Fruit fly (Drosophila melanogaster) whole organism, prepupa: ENCODE results near the gene Dus4.

Experiments used
- Blimp-1 ChIP-seq: fragments of 200-800 bp; sonication (Bioruptor generic); optimal IDR thresholded peaks from 3 replicates; lab custom pipeline; 2017; ENCODE audit warnings: missing biosample characterization, missing genetic modification characterization, mild to moderate bottlenecking, moderate library complexity, missing genetic modification reagents
- CG10631 ChIP-seq: fragments of 200-800 bp; sonication (Bioruptor generic); optimal IDR thresholded peaks from 2 replicates; lab custom pipeline; 2016; ENCODE audit warnings: missing biosample characterization, missing genetic modification characterization
- CG11294 ChIP-seq: fragments of 200-800 bp; sonication (Bioruptor generic); IDR thresholded peaks from 2 replicates; pipeline ENCODE4 v1.3.6; 2022; ENCODE audit warnings: missing biosample characterization, missing genetic modification characterization
- CG11762 ChIP-seq: fragments of 200-800 bp; sonication (Bioruptor generic); optimal IDR thresholded peaks from 3 replicates; lab custom pipeline; 2016; ENCODE audit warnings: missing biosample characterization, missing genetic modification characterization; ENCODE audit not compliant: insufficient read depth
- CG11902 ChIP-seq: fragments of 200-800 bp; sonication (Bioruptor generic); optimal IDR thresholded peaks from 3 replicates; lab custom pipeline; 2016; ENCODE audit warnings: missing biosample characterization, missing genetic modification characterization
- CG15336 ChIP-seq: fragments of 200-800 bp; sonication (Bioruptor generic); IDR thresholded peaks from 2 replicates; pipeline ENCODE4 v1.3.6; 2022; ENCODE audit warnings: missing biosample characterization, missing genetic modification characterization
- CG16779 ChIP-seq: fragments of 200-800 bp; sonication (Bioruptor generic); optimal IDR thresholded peaks from 3 replicates; lab custom pipeline; 2017; ENCODE audit warnings: missing biosample characterization, mild to moderate bottlenecking, missing genetic modification characterization
- CG3032 ChIP-seq: fragments of 200-800 bp; optimal IDR thresholded peaks from 2 replicates; lab custom pipeline; 2019; ENCODE audit warnings: missing biosample characterization, mild to moderate bottlenecking, missing genetic modification characterization, moderate library complexity
- CG31627 ChIP-seq: fragments of 200-800 bp; sonication (Bioruptor generic); optimal IDR thresholded peaks from 3 replicates; lab custom pipeline; 2016; ENCODE audit warnings: missing biosample characterization, missing genetic modification characterization
- CG32006 ChIP-seq: fragments of 200-800 bp; sonication (Bioruptor generic); optimal IDR thresholded peaks from 3 replicates; lab custom pipeline; 2017; ENCODE audit warnings: missing biosample characterization, mild to moderate bottlenecking, missing genetic modification characterization
- CG34406 ChIP-seq: fragments of 200-800 bp; sonication (Bioruptor generic); optimal IDR thresholded peaks from 3 replicates; lab custom pipeline; 2016; ENCODE audit warnings: missing biosample characterization, missing genetic modification characterization
- CG3919 ChIP-seq: fragments of 200-800 bp; sonication (Bioruptor generic); optimal IDR thresholded peaks from 3 replicates; lab custom pipeline; 2016; ENCODE audit warnings: missing biosample characterization, missing genetic modification characterization
- CG4318 ChIP-seq: fragments of 200-800 bp; sonication (Bioruptor generic); optimal IDR thresholded peaks from 3 replicates; lab custom pipeline; 2017; ENCODE audit warnings: missing biosample characterization, mild to moderate bottlenecking, missing genetic modification characterization
- CG6163 ChIP-seq: fragments of 200-800 bp; sonication (Bioruptor generic); IDR thresholded peaks from 3 replicates; pipeline ENCODE4 v1.3.6; 2022; ENCODE audit warnings: missing biosample characterization, missing genetic modification characterization
- CG6276 ChIP-seq: fragments of 200-800 bp; sonication (Bioruptor generic); optimal IDR thresholded peaks from 2 replicates; lab custom pipeline; 2017; ENCODE audit warnings: missing biosample characterization, mild to moderate bottlenecking, missing genetic modification characterization
- CG6792 ChIP-seq: fragments of 200-800 bp; sonication (Bioruptor generic); optimal IDR thresholded peaks from 3 replicates; lab custom pipeline; 2016; ENCODE audit warnings: missing biosample characterization, missing genetic modification characterization
- CG6808 ChIP-seq: fragments of 200-800 bp; sonication (Bioruptor generic); optimal IDR thresholded peaks from 3 replicates; lab custom pipeline; 2017; ENCODE audit warnings: missing biosample characterization, missing genetic modification characterization, mild to moderate bottlenecking, moderate library complexity, missing genetic modification reagents
- CG6854 ChIP-seq: fragments of 200-800 bp; sonication (Bioruptor generic); optimal IDR thresholded peaks from 2 replicates; lab custom pipeline; 2017; ENCODE audit warnings: missing biosample characterization, mild to moderate bottlenecking, missing genetic modification characterization
- CG7368 ChIP-seq: fragments of 200-800 bp; sonication (Bioruptor generic); optimal IDR thresholded peaks from 3 replicates; lab custom pipeline; 2016; ENCODE audit warnings: missing biosample characterization, missing genetic modification characterization
- CG8119 ChIP-seq: fragments of 200-800 bp; sonication (Bioruptor generic); IDR thresholded peaks from 3 replicates; pipeline ENCODE4 v1.3.6; 2022; ENCODE audit warnings: missing biosample characterization, missing genetic modification characterization
- CG8319 ChIP-seq: fragments of 200-800 bp; sonication (Bioruptor generic); optimal IDR thresholded peaks from 3 replicates; lab custom pipeline; 2016; ENCODE audit warnings: missing biosample characterization, missing genetic modification characterization
- CG9139 ChIP-seq: fragments of 200-800 bp; sonication (Bioruptor generic); optimal IDR thresholded peaks from 3 replicates; lab custom pipeline; 2017; ENCODE audit warnings: missing biosample characterization, mild to moderate bottlenecking, missing genetic modification characterization
- Eip75B ChIP-seq: fragments of 200-800 bp; sonication (Bioruptor generic); optimal IDR thresholded peaks from 3 replicates; lab custom pipeline; 2016; ENCODE audit warnings: missing biosample characterization, missing genetic modification characterization
- Eip78C ChIP-seq: fragments of 200-800 bp; sonication (Bioruptor generic); peaks from one replicate; lab custom pipeline; 2016; ENCODE audit warnings: missing biosample characterization, missing genetic modification characterization
- Eip93F ChIP-seq: fragments of 200-800 bp; sonication (Bioruptor generic); optimal IDR thresholded peaks from 2 replicates; lab custom pipeline; 2016; ENCODE audit warnings: missing biosample characterization, mild to moderate bottlenecking, missing genetic modification characterization
- Ets96B ChIP-seq: fragments of 200-800 bp; optimal IDR thresholded peaks from 2 replicates; lab custom pipeline; 2019; ENCODE audit warnings: missing biosample characterization, mild to moderate bottlenecking, missing genetic modification characterization, moderate library complexity
- Gug ChIP-seq: fragments of 200-800 bp; sonication (Bioruptor generic); IDR thresholded peaks from 2 replicates; pipeline ENCODE4 v1.3.6; 2022; ENCODE audit warnings: missing biosample characterization, missing genetic modification characterization
- Hr38 ChIP-seq: sonication (Bioruptor generic); optimal IDR thresholded peaks from 2 replicates; lab custom pipeline; 2016; ENCODE audit warnings: missing biosample characterization, missing genetic modification characterization
- Hr4 ChIP-seq: fragments of 200-800 bp; sonication (Bioruptor generic); optimal IDR thresholded peaks from 3 replicates; lab custom pipeline; 2016; ENCODE audit warnings: missing biosample characterization, missing genetic modification characterization
- Lpt ChIP-seq: fragments of 200-800 bp; sonication (Bioruptor generic); optimal IDR thresholded peaks from 3 replicates; lab custom pipeline; 2016; ENCODE audit warnings: missing biosample characterization, missing genetic modification characterization
- Met ChIP-seq: fragments of 200-800 bp; sonication (Bioruptor generic); optimal IDR thresholded peaks from 3 replicates; lab custom pipeline; 2016; ENCODE audit warnings: missing biosample characterization, missing genetic modification characterization
- OdsH ChIP-seq: fragments of 200-800 bp; sonication (Bioruptor generic); optimal IDR thresholded peaks from 3 replicates; lab custom pipeline; 2016; ENCODE audit warnings: missing biosample characterization, missing genetic modification characterization
- Smox ChIP-seq: fragments of 200-800 bp; sonication (Bioruptor generic); optimal IDR thresholded peaks from 3 replicates; lab custom pipeline; 2016; ENCODE audit warnings: missing biosample characterization, missing genetic modification characterization
- Sox102F ChIP-seq: fragments of 200-800 bp; sonication (Bioruptor generic); optimal IDR thresholded peaks from 2 replicates; lab custom pipeline; 2016; ENCODE audit warnings: missing biosample characterization, mild to moderate bottlenecking, missing genetic modification characterization
- Sox14 ChIP-seq: fragments of 200-800 bp; sonication (Bioruptor generic); optimal IDR thresholded peaks from 3 replicates; lab custom pipeline; 2016; ENCODE audit warnings: missing biosample characterization, missing genetic modification characterization
- Sox15 ChIP-seq: fragments of 200-800 bp; sonication (Bioruptor generic); optimal IDR thresholded peaks from 3 replicates; lab custom pipeline; 2016; ENCODE audit warnings: missing biosample characterization, missing genetic modification characterization
- achi ChIP-seq: fragments of 200-800 bp; sonication (Bioruptor generic); optimal IDR thresholded peaks from 3 replicates; lab custom pipeline; 2016; ENCODE audit warnings: missing biosample characterization, missing genetic modification characterization
- acj6 ChIP-seq: fragments of 200-800 bp; sonication (Bioruptor generic); optimal IDR thresholded peaks from 3 replicates; lab custom pipeline; 2016; ENCODE audit warnings: missing biosample characterization, missing genetic modification characterization
- cyc ChIP-seq: fragments of 200-800 bp; sonication (Bioruptor generic); optimal IDR thresholded peaks from 3 replicates; lab custom pipeline; 2016; ENCODE audit warnings: missing biosample characterization, missing genetic modification characterization
- eg ChIP-seq: fragments of 200-800 bp; sonication (Bioruptor generic); IDR thresholded peaks from 3 replicates; pipeline ENCODE4 v1.3.6; 2022; ENCODE audit warnings: missing biosample characterization, missing genetic modification characterization
- esn ChIP-seq: fragments of 200-800 bp; sonication (Bioruptor generic); optimal IDR thresholded peaks from 2 replicates; lab custom pipeline; 2016; ENCODE audit warnings: missing biosample characterization, mild to moderate bottlenecking, missing genetic modification characterization, moderate library complexity
- fkh ChIP-seq: fragments of 200-800 bp; sonication (Bioruptor generic); optimal IDR thresholded peaks from 3 replicates; lab custom pipeline; 2017; ENCODE audit warnings: missing biosample characterization, mild to moderate bottlenecking, missing genetic modification characterization, moderate library complexity
- lz ChIP-seq: fragments of 200-800 bp; sonication (Bioruptor generic); optimal IDR thresholded peaks from 3 replicates; lab custom pipeline; 2016; ENCODE audit warnings: missing biosample characterization, missing genetic modification characterization
- pdm3 ChIP-seq: fragments of 200-800 bp; sonication (Bioruptor generic); optimal IDR thresholded peaks from 3 replicates; lab custom pipeline; 2016; ENCODE audit warnings: missing biosample characterization, missing genetic modification characterization
- salr ChIP-seq, 2 experiments: fragments of 200-800 bp; sonication (Bioruptor generic); optimal IDR thresholded peaks; 3 replicates each; lab custom pipeline; 2016 to 2018; ENCODE audit warnings: missing biosample characterization in 2 of 2, missing genetic modification characterization in 2 of 2, mild to moderate bottlenecking in 1 of 2
- spab ChIP-seq: fragments of 200-800 bp; sonication (Bioruptor generic); optimal IDR thresholded peaks from 2 replicates; lab custom pipeline; 2017; ENCODE audit warnings: missing biosample characterization, mild to moderate bottlenecking, missing genetic modification characterization, missing genetic modification reagents
- svp ChIP-seq: fragments of 200-800 bp; sonication (Bioruptor generic); peaks from one replicate; lab custom pipeline; 2016; ENCODE audit warnings: missing biosample characterization, missing genetic modification characterization
- vri ChIP-seq: fragments of 200-800 bp; sonication (Bioruptor generic); optimal IDR thresholded peaks from 3 replicates; lab custom pipeline; 2016; ENCODE audit warnings: missing biosample characterization, mild to moderate bottlenecking, missing genetic modification characterization

Dus4 gene

dm6 chr2L:19019640-19020039 is 43.5 kb upstream of the Dus4 start:
- TF ChIP-seq cyc (no peak), CG34406 (GFP tag; lab: Kevin White, UChicago) (no peak), CG9139 (no peak), CG6854 (GFP tag; lab: Kevin White, UChicago) (no peak), Met (GFP tag; lab: Kevin White, UChicago) (no peak), CG31627 (no peak), CG7368 (GFP tag; lab: Kevin White, UChicago) (no peak), vri (no peak), CG6276 (no peak)

- TF ChIP-seq achi, result peak; percentile 87
- peak; percentile 80 for TF ChIP-seq CG3919 (GFP tag; lab: Kevin White, UChicago)
- peak; percentile 72 for TF ChIP-seq CG31627
- TF ChIP-seq CG7368 (GFP tag; lab: Kevin White, UChicago), result peak; percentile 53
- peak; percentile 84 for TF ChIP-seq OdsH
- peak; percentile 78 for TF ChIP-seq Eip75B
- TF ChIP-seq Eip93F (GFP tag; lab: Kevin White, UChicago), result peak; percentile 56
- peak; percentile 81 for TF ChIP-seq acj6 (GFP tag; lab: Kevin White, UChicago)
- peak; percentile 61 for TF ChIP-seq CG6854 (GFP tag; lab: Kevin White, UChicago)
- peak; percentile 68 for TF ChIP-seq vri
- peak; percentile 78 for TF ChIP-seq Smox (GFP tag; lab: Kevin White, UChicago)
- TF ChIP-seq Hr38 (GFP tag; lab: Kevin White, UChicago), result no peak
- peak; percentile 53; the same call in 2 of the 3 replicates for TF ChIP-seq eg (GFP tag; lab: Robert Waterston, UW)
- TF ChIP-seq Sox102F (GFP tag; lab: Kevin White, UChicago), result peak; percentile 85
- TF ChIP-seq CG11294, result no peak; the same call in 1 of the 2 replicates
- TF ChIP-seq CG3032 (tag; lab: Kevin White, UChicago), result peak; percentile 90
- TF ChIP-seq Hr4 (GFP tag; lab: Kevin White, UChicago), result peak; percentile 71
- TF ChIP-seq Blimp-1, result peak; percentile 61
- TF ChIP-seq CG11762 (GFP tag; lab: Kevin White, UChicago), result peak; percentile 57
- TF ChIP-seq CG32006 (GFP tag; lab: Kevin White, UChicago), result peak; percentile 89
- peak; percentile 54 to 82 for TF ChIP-seq salr (GFP tag; optimal IDR thresholded peaks at IDR 0.05; lab: Kevin White, UChicago)
- TF ChIP-seq CG6808 (GFP tag; lab: Kevin White, UChicago), result peak; percentile 85
- peak; percentile 66 for TF ChIP-seq CG11902 (GFP tag; lab: Kevin White, UChicago)
- peak; percentile 66; the same call in 2 of the 3 replicates for TF ChIP-seq CG6163
- TF ChIP-seq fkh, result peak; percentile 29
- peak; percentile 65 for TF ChIP-seq CG4318
- peak; percentile 84 for TF ChIP-seq spab
- TF ChIP-seq Sox14, result peak; percentile 88
- peak; percentile 84 for TF ChIP-seq CG15336 (GFP tag; lab: Robert Waterston, UW)
- TF ChIP-seq Ets96B (tag; lab: Kevin White, UChicago), result peak; percentile 90
- TF ChIP-seq pdm3 (GFP tag; lab: Kevin White, UChicago), result peak; percentile 84
- TF ChIP-seq Gug (GFP tag; lab: Robert Waterston, UW), result 0 out of 2 replicates have a peak, but pooled peaks have one; percentile 8
- peak; percentile 97 for TF ChIP-seq Eip78C
- peak; percentile 82 for TF ChIP-seq lz
- TF ChIP-seq esn, result peak; percentile 88
- TF ChIP-seq CG16779 (tag; lab: Kevin White, UChicago), result peak; percentile 83
- TF ChIP-seq Lpt, result peak; percentile 59
- TF ChIP-seq CG8319, result peak; percentile 56
- peak; percentile 89 for TF ChIP-seq CG8119 (GFP tag; lab: Robert Waterston, UW)
- TF ChIP-seq svp, result peak; percentile 92
- peak; percentile 84 for TF ChIP-seq CG10631 (GFP tag; lab: Kevin White, UChicago)
- TF ChIP-seq CG6792 (GFP tag; lab: Kevin White, UChicago), result peak; percentile 82
- peak; percentile 62 for TF ChIP-seq Sox15
- peak; percentile 80 for TF ChIP-seq CG9139
These were observed 41.5 kb upstream of the Dus4 start for dm6 chr2L:19021278-19022220.
